Worm (Caenorhabditis elegans) whole organism, L2 larva: ENCODE results near the gene phlp-2.

ENCODE experiments used
- aly-2 ChIP-seq: fragments of 150-350 bp; optimal IDR thresholded peaks from 2 replicates; lab custom pipeline; 2014; ENCODE audit warnings: missing biosample characterization, missing genetic modification characterization
- ama-1 ChIP-seq: fragments of 150-350 bp; optimal IDR thresholded peaks from 2 replicates; lab custom pipeline; 2018; ENCODE audit warnings: inconsistent platforms
- ceh-16 ChIP-seq: fragments of 150-350 bp; optimal IDR thresholded peaks from 2 replicates; lab custom pipeline; 2014; ENCODE audit warnings: missing biosample characterization, missing genetic modification characterization
- gmeb-1 ChIP-seq: fragments of 150-350 bp; optimal IDR thresholded peaks from 2 replicates; lab custom pipeline; 2014; ENCODE audit warnings: missing biosample characterization, missing genetic modification characterization
- lin-39 ChIP-seq: fragments of 150-350 bp; optimal IDR thresholded peaks from 2 replicates; lab custom pipeline; 2014; ENCODE audit warnings: missing biosample characterization, missing genetic modification reagents, missing genetic modification characterization
- nhr-11 ChIP-seq: fragments of 150-350 bp; optimal IDR thresholded peaks from 2 replicates; lab custom pipeline; 2014; ENCODE audit warnings: missing biosample characterization, missing genetic modification characterization
- nhr-21 ChIP-seq: fragments of 150-350 bp; optimal IDR thresholded peaks from 2 replicates; lab custom pipeline; 2014; ENCODE audit warnings: missing biosample characterization, missing genetic modification characterization
- nhr-6 ChIP-seq: fragments of 150-350 bp; optimal IDR thresholded peaks from 2 replicates; lab custom pipeline; 2014; ENCODE audit warnings: missing biosample characterization, missing genetic modification characterization
- skn-1 ChIP-seq: sonication (generic microtip); optimal IDR thresholded peaks from 2 replicates; lab custom pipeline; 2017; ENCODE audit warnings: missing biosample characterization, missing genetic modification characterization
- snpc-4 ChIP-seq: fragments of 150-350 bp; optimal IDR thresholded peaks from 2 replicates; lab custom pipeline; 2014; ENCODE audit warnings: missing biosample characterization, missing genetic modification characterization
- unc-39 ChIP-seq: fragments of 150-350 bp; optimal IDR thresholded peaks from 2 replicates; lab custom pipeline; 2014; ENCODE audit warnings: missing biosample characterization, missing genetic modification characterization
- ztf-11 ChIP-seq: sonication (generic microtip); optimal IDR thresholded peaks from 2 replicates; lab custom pipeline; 2017; ENCODE audit warnings: missing biosample characterization, missing genetic modification characterization

DNA sequence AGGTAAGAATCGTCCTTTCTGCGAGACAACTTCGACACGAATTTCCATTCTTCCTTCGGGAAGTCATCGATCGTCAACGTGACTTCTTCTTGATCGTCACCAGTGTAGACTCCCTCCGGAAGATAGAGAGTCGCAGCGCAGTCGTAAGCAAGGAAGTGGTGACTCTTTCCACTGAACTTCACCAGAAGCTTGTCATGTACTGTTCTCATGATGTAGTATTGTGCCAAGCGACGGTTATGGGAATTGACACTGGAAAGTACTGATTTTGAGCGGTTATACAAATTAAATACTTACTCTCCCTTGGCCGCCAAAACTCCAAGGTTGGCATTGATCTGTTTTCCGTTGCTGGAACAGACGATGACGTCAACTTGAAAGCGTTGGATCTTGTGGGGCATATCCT is 33.8 kb upstream of the phlp-2 start:
- no peak for TF ChIP-seq ceh-16 (tag; lab: Kevin White, UChicago)
- TF ChIP-seq aly-2 (tag; lab: Kevin White, UChicago), result no peak
- TF ChIP-seq gmeb-1 (tag; lab: Kevin White, UChicago), result no peak
- no peak for TF ChIP-seq nhr-11 (tag; lab: Kevin White, UChicago)
- TF ChIP-seq unc-39, result no peak
- TF ChIP-seq nhr-6 (tag; lab: Kevin White, UChicago), result no peak
- no peak for TF ChIP-seq skn-1 (tag; lab: Kevin White, UChicago)
- TF ChIP-seq snpc-4 (tag; lab: Kevin White, UChicago), result no peak
- TF ChIP-seq lin-39 (tag; lab: Kevin White, UChicago), result no peak
- TF ChIP-seq ama-1 (lab: Kevin White, UChicago), result no peak
- TF ChIP-seq ztf-11 (tag; lab: Kevin White, UChicago), result no peak
- TF ChIP-seq nhr-21 (tag; lab: Kevin White, UChicago), result no peak
